Fruit fly (Drosophila melanogaster) whole organism, embryonic: ENCODE measurements around the gene Pph13.

ENCODE experiments used
- C15 ChIP-seq: fragments of 200-800 bp; sonication (Bioruptor generic); IDR thresholded peaks from 3 replicates; pipeline ENCODE4 v1.3.6; 2022; ENCODE audit warnings: missing biosample characterization, missing genetic modification characterization
- CG10147 ChIP-seq: fragments of 200-800 bp; sonication (Bioruptor generic); optimal IDR thresholded peaks from 2 replicates; lab custom pipeline; 2019; ENCODE audit warnings: missing biosample characterization, mild to moderate bottlenecking, missing genetic modification characterization, moderate library complexity
- CG10267 ChIP-seq: fragments of 200-800 bp; sonication (Bioruptor generic); optimal IDR thresholded peaks from 2 replicates; lab custom pipeline; 2018; ENCODE audit warnings: missing biosample characterization, mild to moderate bottlenecking, missing genetic modification characterization, moderate library complexity
- CG10959 ChIP-seq: fragments of 200-800 bp; sonication (Bioruptor generic); IDR thresholded peaks from 2 replicates; pipeline ENCODE4 v1.3.6; 2022; ENCODE audit warnings: missing biosample characterization, missing genetic modification characterization
- CG13424 ChIP-seq: fragments of 200-800 bp; sonication (Bioruptor generic); optimal IDR thresholded peaks from 2 replicates; lab custom pipeline; 2019; ENCODE audit warnings: missing biosample characterization, mild to moderate bottlenecking, missing genetic modification characterization, moderate library complexity
- CG15479 ChIP-seq: fragments of 200-800 bp; sonication (Bioruptor generic); optimal IDR thresholded peaks from 3 replicates; lab custom pipeline; 2019; ENCODE audit warnings: missing biosample characterization, mild to moderate bottlenecking, missing genetic modification characterization, moderate library complexity
- CG1647 ChIP-seq: fragments of 200-800 bp; sonication (Bioruptor generic); optimal IDR thresholded peaks from 3 replicates; lab custom pipeline; 2016; ENCODE audit warnings: missing biosample characterization, missing genetic modification characterization
- CG16779 ChIP-seq: fragments of 200-800 bp; sonication (Bioruptor generic); IDR thresholded peaks from 2 replicates; pipeline ENCODE4 v1.3.6; 2022; ENCODE audit warnings: missing biosample characterization, missing genetic modification characterization
- CG17568 ChIP-seq: fragments of 200-800 bp; sonication (Bioruptor generic); optimal IDR thresholded peaks from 2 replicates; lab custom pipeline; 2018; ENCODE audit warnings: missing biosample characterization, mild to moderate bottlenecking, missing genetic modification characterization, moderate library complexity
- CG18262 ChIP-seq: fragments of 200-800 bp; optimal IDR thresholded peaks from 3 replicates; lab custom pipeline; 2019; ENCODE audit warnings: missing biosample characterization, mild to moderate bottlenecking, missing genetic modification characterization, moderate library complexity
- CG1832 ChIP-seq: fragments of 200-800 bp; sonication (Bioruptor generic); optimal IDR thresholded peaks from 2 replicates; lab custom pipeline; 2017; ENCODE audit warnings: missing biosample characterization, mild to moderate bottlenecking, missing genetic modification characterization, inconsistent platforms
- CG2202 ChIP-seq: fragments of 200-800 bp; sonication (Bioruptor generic); optimal IDR thresholded peaks from 2 replicates; lab custom pipeline; 2018; ENCODE audit warnings: missing biosample characterization, mild to moderate bottlenecking, missing genetic modification characterization
- CG2875 ChIP-seq: fragments of 200-800 bp; sonication (Bioruptor generic); optimal IDR thresholded peaks from 2 replicates; lab custom pipeline; 2017; ENCODE audit warnings: missing biosample characterization, mild to moderate bottlenecking, missing genetic modification characterization, missing genetic modification reagents
- CG33213 ChIP-seq: fragments of 200-800 bp; sonication (Bioruptor generic); optimal IDR thresholded peaks from 3 replicates; lab custom pipeline; 2016; ENCODE audit warnings: missing biosample characterization, missing genetic modification characterization
- CG33557 ChIP-seq: fragments of 200-800 bp; sonication (Bioruptor generic); optimal IDR thresholded peaks from 2 replicates; lab custom pipeline; 2019; ENCODE audit warnings: missing biosample characterization, mild to moderate bottlenecking, missing genetic modification characterization, moderate library complexity
- CG3407 ChIP-seq: fragments of 200-800 bp; sonication (Bioruptor generic); optimal IDR thresholded peaks from 2 replicates; lab custom pipeline; 2018; ENCODE audit warnings: missing biosample characterization, mild to moderate bottlenecking, missing genetic modification characterization
- CG4854 ChIP-seq: fragments of 200-800 bp; sonication (Bioruptor generic); optimal IDR thresholded peaks from 2 replicates; lab custom pipeline; 2016; ENCODE audit warnings: missing biosample characterization, missing genetic modification characterization, inconsistent platforms
- CG6175 ChIP-seq: fragments of 200-800 bp; sonication (Bioruptor generic); IDR thresholded peaks from 3 replicates; pipeline ENCODE4 v1.3.6; 2022; ENCODE audit warnings: missing biosample characterization, missing genetic modification characterization
- CG6854 ChIP-seq: fragments of 200-800 bp; sonication (Bioruptor generic); optimal IDR thresholded peaks from 3 replicates; lab custom pipeline; 2017; ENCODE audit warnings: missing biosample characterization, mild to moderate bottlenecking, missing genetic modification characterization
- CG7786 ChIP-seq: fragments of 200-800 bp; sonication (Bioruptor generic); optimal IDR thresholded peaks from 2 replicates; lab custom pipeline; 2016; ENCODE audit warnings: missing biosample characterization, missing genetic modification characterization
- CG8281 ChIP-seq: fragments of 200-800 bp; sonication (Bioruptor generic); optimal IDR thresholded peaks from 2 replicates; lab custom pipeline; 2018; ENCODE audit warnings: missing biosample characterization, mild to moderate bottlenecking, missing genetic modification characterization, moderate library complexity
- CG9437 ChIP-seq: fragments of 200-800 bp; sonication (Bioruptor generic); optimal IDR thresholded peaks from 2 replicates; lab custom pipeline; 2018; ENCODE audit warnings: missing biosample characterization, mild to moderate bottlenecking, missing genetic modification characterization
- CG9797 ChIP-seq: fragments of 200-800 bp; sonication (Bioruptor generic); optimal IDR thresholded peaks from 3 replicates; lab custom pipeline; 2018; ENCODE audit warnings: missing biosample characterization, mild to moderate bottlenecking, missing genetic modification characterization
- Dip3 ChIP-seq: fragments of 200-800 bp; sonication (Bioruptor generic); optimal IDR thresholded peaks from 3 replicates; lab custom pipeline; 2016; ENCODE audit warnings: missing biosample characterization, missing genetic modification characterization
- Ets97D ChIP-seq: fragments of 200-800 bp; sonication (Bioruptor generic); optimal IDR thresholded peaks from 3 replicates; lab custom pipeline; 2016; ENCODE audit warnings: missing biosample characterization, missing genetic modification characterization
- Hand ChIP-seq: fragments of 200-800 bp; sonication (Bioruptor generic); optimal IDR thresholded peaks from 2 replicates; lab custom pipeline; 2017; ENCODE audit warnings: mild to moderate bottlenecking, missing biosample characterization, missing genetic modification reagents, missing genetic modification characterization
- Hey ChIP-seq: fragments of 200-800 bp; sonication (Bioruptor generic); optimal IDR thresholded peaks from 3 replicates; lab custom pipeline; 2018; ENCODE audit warnings: missing biosample characterization, mild to moderate bottlenecking, missing genetic modification characterization
- HmgZ ChIP-seq: fragments of 200-800 bp; sonication (Bioruptor generic); optimal IDR thresholded peaks from 2 replicates; lab custom pipeline; 2018; ENCODE audit warnings: missing biosample characterization, mild to moderate bottlenecking, missing genetic modification characterization
- Med ChIP-seq: fragments of 200-800 bp; sonication (Bioruptor generic); peaks from one replicate; lab custom pipeline; 2016; ENCODE audit warnings: missing biosample characterization, missing genetic modification characterization, mild to moderate bottlenecking, inconsistent platforms, moderate library complexity
- NC2β ChIP-seq: fragments of 200-800 bp; sonication (Bioruptor generic); optimal IDR thresholded peaks from 2 replicates; lab custom pipeline; 2016; ENCODE audit warnings: missing biosample characterization, missing genetic modification characterization
- Nf-YC ChIP-seq: fragments of 200-800 bp; optimal IDR thresholded peaks from 3 replicates; lab custom pipeline; 2019; ENCODE audit warnings: missing biosample characterization, mild to moderate bottlenecking, missing genetic modification characterization, moderate library complexity
- Oaz ChIP-seq: fragments of 200-800 bp; sonication (Bioruptor generic); IDR thresholded peaks from 2 replicates; pipeline ENCODE4 v1.3.6; 2022; ENCODE audit warnings: missing biosample characterization, missing genetic modification characterization
- Ptx1 ChIP-seq: fragments of 200-800 bp; sonication (Bioruptor generic); IDR thresholded peaks from 2 replicates; pipeline ENCODE4 v1.3.6; 2022; ENCODE audit warnings: missing biosample characterization, missing genetic modification characterization
- Sry-δ ChIP-seq: fragments of 200-800 bp; sonication (Bioruptor generic); optimal IDR thresholded peaks from 2 replicates; lab custom pipeline; 2016; ENCODE audit warnings: missing biosample characterization, missing genetic modification characterization
- ash1 ChIP-seq: fragments of 200-800 bp; sonication (Bioruptor generic); optimal IDR thresholded peaks from 2 replicates; lab custom pipeline; 2018; ENCODE audit warnings: missing biosample characterization, mild to moderate bottlenecking, missing genetic modification characterization
- bigmax ChIP-seq: fragments of 200-800 bp; sonication (Bioruptor generic); optimal IDR thresholded peaks from 2 replicates; lab custom pipeline; 2018; ENCODE audit warnings: missing biosample characterization, mild to moderate bottlenecking, missing genetic modification characterization
- cg ChIP-seq: fragments of 200-800 bp; sonication (Bioruptor generic); optimal IDR thresholded peaks from 3 replicates; lab custom pipeline; 2019; ENCODE audit warnings: missing biosample characterization, mild to moderate bottlenecking, missing genetic modification characterization, moderate library complexity
- chn ChIP-seq: fragments of 200-800 bp; sonication (Bioruptor generic); optimal IDR thresholded peaks from 2 replicates; lab custom pipeline; 2016; ENCODE audit warnings: missing biosample characterization, missing genetic modification characterization
- esg ChIP-seq: fragments of 200-800 bp; sonication (Bioruptor generic); conservative IDR thresholded peaks from 2 replicates; pipeline ENCODE4 v1.3.6; 2022; ENCODE audit warnings: missing biosample characterization, missing genetic modification characterization
- gce ChIP-seq: fragments of 200-800 bp; sonication (Bioruptor generic); IDR thresholded peaks from 3 replicates; pipeline ENCODE4 v1.3.6; 2022; ENCODE audit warnings: missing biosample characterization, missing genetic modification characterization
- gro ChIP-seq: fragments of 200-800 bp; sonication (Bioruptor generic); optimal IDR thresholded peaks from 2 replicates; lab custom pipeline; 2016; ENCODE audit warnings: missing biosample characterization, missing genetic modification characterization
- gsb-n ChIP-seq: fragments of 200-800 bp; sonication (Bioruptor generic); optimal IDR thresholded peaks from 3 replicates; lab custom pipeline; 2018; ENCODE audit warnings: missing biosample characterization, mild to moderate bottlenecking, missing genetic modification characterization
- h ChIP-seq: fragments of >200 bp; optimal IDR thresholded peaks from 2 replicates; lab custom pipeline; 2017
- ind ChIP-seq: fragments of 200-800 bp; sonication (Bioruptor generic); optimal IDR thresholded peaks from 3 replicates; lab custom pipeline; 2016; ENCODE audit warnings: missing biosample characterization, missing genetic modification characterization
- nau ChIP-seq: fragments of 200-800 bp; sonication (Bioruptor generic); optimal IDR thresholded peaks from 3 replicates; lab custom pipeline; 2017; ENCODE audit warnings: missing biosample characterization, mild to moderate bottlenecking, missing genetic modification characterization, missing genetic modification reagents
- repo ChIP-seq: fragments of 200-800 bp; sonication (Bioruptor generic); optimal IDR thresholded peaks from 2 replicates; lab custom pipeline; 2016; ENCODE audit warnings: missing biosample characterization, missing genetic modification characterization
- row ChIP-seq: fragments of 200-800 bp; sonication (Bioruptor generic); IDR thresholded peaks from 3 replicates; pipeline ENCODE4 v1.3.6; 2022; ENCODE audit warnings: missing biosample characterization, missing genetic modification characterization
- slbo ChIP-seq: fragments of 200-800 bp; sonication (Bioruptor generic); IDR thresholded peaks from 2 replicates; pipeline ENCODE4 v1.3.6; 2022; ENCODE audit warnings: missing biosample characterization, missing genetic modification characterization
- so ChIP-seq: fragments of 200-800 bp; sonication (Bioruptor generic); IDR thresholded peaks from 3 replicates; pipeline ENCODE4 v1.3.6; 2022; ENCODE audit warnings: missing biosample characterization, missing genetic modification characterization
- unc-4 ChIP-seq: fragments of 200-800 bp; sonication (Bioruptor generic); IDR thresholded peaks from 2 replicates; pipeline ENCODE4 v1.3.6; 2022; ENCODE audit warnings: missing biosample characterization, missing genetic modification characterization; ENCODE audit not compliant: partially characterized antibody
- vnd ChIP-seq: fragments of 200-800 bp; sonication (Bioruptor generic); IDR thresholded peaks from 3 replicates; pipeline ENCODE4 v1.3.6; 2022; ENCODE audit warnings: missing biosample characterization, missing genetic modification characterization; ENCODE audit not compliant: partially characterized antibody
- vvl ChIP-seq: fragments of 200-800 bp; sonication (Bioruptor generic); IDR thresholded peaks from 2 replicates; pipeline ENCODE4 v1.3.6; 2022; ENCODE audit warnings: missing biosample characterization, missing genetic modification characterization

Gene Pph13

dm6 chr2L:574226-574625, 3.1 kb upstream of the Pph13 start, which contains the start of the genes Ipk2 and cold (continued):
- peak; percentile 52 for TF ChIP-seq Sry-δ
- TF ChIP-seq nau, result no peak
- peak; percentile 86 for TF ChIP-seq Ptx1 (GFP tag; lab: Robert Waterston, UW)
- peak; percentile 43 for TF ChIP-seq unc-4 (GFP tag; lab: Robert Waterston, UW)
- TF ChIP-seq ind (GFP tag; lab: Kevin White, UChicago), result peak; percentile 83
- peak; percentile 72 for TF ChIP-seq vvl (GFP tag; lab: Robert Waterston, UW)
- TF ChIP-seq repo (GFP tag; lab: Kevin White, UChicago), result peak; percentile 31
- TF ChIP-seq vnd (GFP tag; lab: Robert Waterston, UW), result no peak
- TF ChIP-seq C15, result no peak
- peak; percentile 49 for TF ChIP-seq esg
- TF ChIP-seq CG9797 (GFP tag; lab: Kevin White, UChicago), result peak; percentile 62
- TF ChIP-seq slbo (GFP tag; lab: Robert Waterston, UW), result peak; percentile 88
- TF ChIP-seq h (lab: Kevin White, UChicago), result no peak
- peak; percentile 92 for TF ChIP-seq CG9437 (GFP tag; lab: Kevin White, UChicago)
- no peak for TF ChIP-seq Oaz (GFP tag; lab: Robert Waterston, UW)
- TF ChIP-seq gce, result no peak
- TF ChIP-seq CG6175 (GFP tag; lab: Robert Waterston, UW), result no peak
- no peak for TF ChIP-seq ash1
- no peak for TF ChIP-seq gro (GFP tag; lab: Kevin White, UChicago)
- TF ChIP-seq HmgZ, result peak; percentile 90
- TF ChIP-seq CG16779 (GFP tag; lab: Robert Waterston, UW), result no peak
- TF ChIP-seq CG7786 (GFP tag; lab: Kevin White, UChicago), result peak; percentile 77
- TF ChIP-seq CG10147 (GFP tag; lab: Kevin White, UChicago), result peak; percentile 74
- TF ChIP-seq CG15479 (GFP tag; lab: Kevin White, UChicago), result no peak
- TF ChIP-seq gsb-n (tag; lab: Kevin White, UChicago), result no peak
- TF ChIP-seq Hey, result no peak
- peak; percentile 75 for TF ChIP-seq CG1647 (GFP tag; lab: Kevin White, UChicago)
- peak; percentile 64 for TF ChIP-seq NC2β (GFP tag; lab: Kevin White, UChicago)
- peak; percentile 78 for TF ChIP-seq chn (GFP tag; lab: Kevin White, UChicago)
- TF ChIP-seq CG4854 (GFP tag; lab: Kevin White, UChicago), result peak; percentile 73
- TF ChIP-seq CG10267 (tag; lab: Kevin White, UChicago), result peak; percentile 99
- TF ChIP-seq CG2202 (tag; lab: Kevin White, UChicago), result peak; percentile 43
- peak; percentile 73 for TF ChIP-seq CG18262 (tag; lab: Kevin White, UChicago)
- TF ChIP-seq Nf-YC (tag; lab: Kevin White, UChicago), result peak; percentile 80
- peak; percentile 78 for TF ChIP-seq CG33213
- TF ChIP-seq Med, result peak; percentile 97
- TF ChIP-seq CG3407 (GFP tag; lab: Kevin White, UChicago), result peak; percentile 67
- TF ChIP-seq Dip3 (GFP tag; lab: Kevin White, UChicago), result peak; percentile 84
- no peak for TF ChIP-seq CG1832 (GFP tag; lab: Kevin White, UChicago)
- peak; percentile 24 for TF ChIP-seq CG2875 (GFP tag; lab: Kevin White, UChicago)
- TF ChIP-seq Hand, result peak; percentile 48
- peak; percentile 81 for TF ChIP-seq CG13424 (tag; lab: Kevin White, UChicago)
- TF ChIP-seq CG8281 (tag; lab: Kevin White, UChicago), result peak; percentile 34
- TF ChIP-seq CG6854 (GFP tag; lab: Kevin White, UChicago), result peak; percentile 62
- TF ChIP-seq CG10959 (GFP tag; lab: Robert Waterston, UW), result peak; percentile 28; the same call in 1 of the 2 replicates
- TF ChIP-seq cg (GFP tag; lab: Kevin White, UChicago), result no peak
- TF ChIP-seq Ets97D (GFP tag; lab: Kevin White, UChicago), result peak; percentile 68
- TF ChIP-seq bigmax (GFP tag; lab: Kevin White, UChicago), result no peak
- TF ChIP-seq row (GFP tag; lab: Robert Waterston, UW), result peak; percentile 95
- no peak; the same call in 2 of the 3 replicates for TF ChIP-seq so (GFP tag; lab: Robert Waterston, UW)
- TF ChIP-seq CG33557, result peak; percentile 68
- no peak for TF ChIP-seq CG17568 (GFP tag; lab: Kevin White, UChicago)
